Worm (Caenorhabditis elegans): Measurements from ENCODE around the gene ttr-28.

DNA sequence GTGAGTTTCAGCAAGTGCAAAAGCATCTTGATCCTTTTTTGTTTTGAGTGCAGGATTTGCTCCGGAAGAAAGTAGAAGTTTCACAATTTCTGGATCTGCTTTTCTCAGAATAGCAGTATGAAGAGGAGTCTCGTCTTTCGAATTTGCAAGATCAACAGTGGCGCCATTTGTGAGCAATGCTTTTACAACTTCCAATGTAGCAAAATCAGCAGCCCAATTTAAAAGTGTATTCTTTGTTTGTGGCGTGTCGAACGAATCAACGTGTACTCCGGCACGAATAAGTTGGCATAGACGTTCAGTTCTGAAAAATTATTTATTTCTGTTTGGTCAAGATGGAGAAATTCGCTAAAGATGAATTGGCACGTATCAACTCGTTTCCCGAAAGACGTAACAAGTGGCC, 44.6 kb upstream of the ttr-28 start, which contains the start of gene T16G1.13:
- TF ChIP-seq crh-2 (tag; optimal IDR thresholded peaks at IDR 0.05) (no peak), unc-39 (tag; optimal IDR thresholded peaks at IDR 0.05) (no peak), zag-1 (tag; optimal IDR thresholded peaks at IDR 0.05) (no peak), fos-1 (tag; optimal IDR thresholded peaks at IDR 0.05) (no peak), nhr-11 (tag; optimal IDR thresholded peaks at IDR 0.05) (no peak)

Measured in whole organism, L2 larva.